Fruit fly (Drosophila melanogaster) whole organism, embryonic: ENCODE results near the gene Ythdf.

Experiments used
- CG10147 ChIP-seq: fragments of 200-800 bp; sonication (Bioruptor generic); optimal IDR thresholded peaks from 2 replicates; lab custom pipeline; 2019; ENCODE audit warnings: missing biosample characterization, mild to moderate bottlenecking, missing genetic modification characterization, moderate library complexity
- CG11695 ChIP-seq: fragments of 200-800 bp; sonication (Bioruptor generic); IDR thresholded peaks from 3 replicates; pipeline ENCODE4 v1.3.6; 2022; ENCODE audit warnings: missing biosample characterization, missing genetic modification characterization
- CG12219 ChIP-seq: fragments of 200-800 bp; sonication (Bioruptor generic); optimal IDR thresholded peaks from 3 replicates; lab custom pipeline; 2018; ENCODE audit warnings: missing biosample characterization, mild to moderate bottlenecking, missing genetic modification characterization
- CG12942 ChIP-seq: fragments of 200-800 bp; sonication (Bioruptor generic); optimal IDR thresholded peaks from 3 replicates; lab custom pipeline; 2016; ENCODE audit warnings: missing biosample characterization, missing genetic modification characterization
- CG13894 ChIP-seq: fragments of 200-800 bp; sonication (Bioruptor generic); optimal IDR thresholded peaks from 3 replicates; lab custom pipeline; 2018; ENCODE audit warnings: missing biosample characterization, mild to moderate bottlenecking, missing genetic modification characterization, moderate library complexity
- CG14014 ChIP-seq: fragments of 200-800 bp; sonication (Bioruptor generic); IDR thresholded peaks from 2 replicates; pipeline ENCODE4 v1.3.6; 2022; ENCODE audit warnings: missing biosample characterization, missing genetic modification characterization
- CG14965 ChIP-seq: fragments of 200-800 bp; sonication (Bioruptor generic); optimal IDR thresholded peaks from 2 replicates; lab custom pipeline; 2016; ENCODE audit warnings: missing biosample characterization, missing genetic modification characterization, borderline replicate concordance
- CG15269 ChIP-seq: fragments of 200-800 bp; sonication (Bioruptor generic); optimal IDR thresholded peaks from 2 replicates; lab custom pipeline; 2018; ENCODE audit warnings: missing biosample characterization, mild to moderate bottlenecking, missing genetic modification characterization, moderate library complexity
- CG16813 ChIP-seq: fragments of 200-800 bp; sonication (Bioruptor generic); IDR thresholded peaks from 3 replicates; pipeline ENCODE4 v1.3.6; 2022; ENCODE audit warnings: missing biosample characterization, missing genetic modification characterization; ENCODE audit not compliant: partially characterized antibody
- CG31365 ChIP-seq: fragments of 200-800 bp; sonication (Bioruptor generic); optimal IDR thresholded peaks from 2 replicates; lab custom pipeline; 2018; ENCODE audit warnings: missing biosample characterization, mild to moderate bottlenecking, missing genetic modification characterization
- CG3726 ChIP-seq: fragments of 200-800 bp; sonication (Bioruptor generic); IDR thresholded peaks from 3 replicates; pipeline ENCODE4, ENCODE4 v1.3.6; 2022; ENCODE audit warnings: missing biosample characterization, missing genetic modification characterization
- CG3847 ChIP-seq: fragments of 200-800 bp; sonication (Bioruptor generic); IDR thresholded peaks from 2 replicates; pipeline ENCODE4 v1.3.6; 2022; ENCODE audit warnings: missing biosample characterization, missing genetic modification characterization
- CG4707 ChIP-seq: fragments of 200-800 bp; sonication (Bioruptor generic); optimal IDR thresholded peaks from 2 replicates; lab custom pipeline; 2018; ENCODE audit warnings: missing biosample characterization, mild to moderate bottlenecking, missing genetic modification characterization, moderate library complexity
- CG5245 ChIP-seq: fragments of 200-800 bp; sonication (Bioruptor generic); optimal IDR thresholded peaks from 3 replicates; lab custom pipeline; 2016; ENCODE audit warnings: missing biosample characterization, missing genetic modification characterization
- CG6272 ChIP-seq: fragments of 200-800 bp; sonication (Bioruptor generic); IDR thresholded peaks from 2 replicates; pipeline ENCODE4 v1.3.6; 2022; ENCODE audit warnings: missing biosample characterization, missing genetic modification characterization
- CG6813 ChIP-seq: fragments of 200-800 bp; sonication (Bioruptor generic); optimal IDR thresholded peaks from 2 replicates; lab custom pipeline; 2017; ENCODE audit warnings: missing biosample characterization, missing genetic modification characterization, mild to moderate bottlenecking, moderate library complexity, missing genetic modification reagents
- CG9609 ChIP-seq: fragments of 200-800 bp; sonication (Bioruptor generic); optimal IDR thresholded peaks from 3 replicates; lab custom pipeline; 2016; ENCODE audit warnings: missing biosample characterization, missing genetic modification characterization
- CG9876 ChIP-seq: fragments of 200-800 bp; sonication (Bioruptor generic); optimal IDR thresholded peaks from 2 replicates; lab custom pipeline; 2016; ENCODE audit warnings: missing biosample characterization, missing genetic modification characterization
- Dll ChIP-seq: fragments of 200-800 bp; sonication (Bioruptor generic); IDR thresholded peaks from 4 replicates; pipeline ENCODE4 v1.3.6; 2022; ENCODE audit warnings: missing biosample characterization, missing genetic modification characterization; ENCODE audit not compliant: partially characterized antibody
- Ets97D ChIP-seq: fragments of 200-800 bp; sonication (Bioruptor generic); optimal IDR thresholded peaks from 3 replicates; lab custom pipeline; 2016; ENCODE audit warnings: missing biosample characterization, missing genetic modification characterization
- GATAe ChIP-seq: fragments of 200-800 bp; sonication (Bioruptor generic); conservative IDR thresholded peaks from 2 replicates; pipeline ENCODE4 v1.3.6; 2022; ENCODE audit warnings: missing biosample characterization, missing genetic modification characterization
- HLH54F ChIP-seq: fragments of 200-800 bp; sonication (Bioruptor generic); optimal IDR thresholded peaks from 3 replicates; lab custom pipeline; 2016; ENCODE audit warnings: missing biosample characterization, missing genetic modification characterization
- Hmr ChIP-seq: fragments of 200-800 bp; sonication (Bioruptor generic); optimal IDR thresholded peaks from 3 replicates; lab custom pipeline; 2017; ENCODE audit warnings: mild to moderate bottlenecking, missing biosample characterization, missing genetic modification reagents, missing genetic modification characterization
- Hmx ChIP-seq: fragments of 200-800 bp; sonication (Bioruptor generic); optimal IDR thresholded peaks from 2 replicates; lab custom pipeline; 2016; ENCODE audit warnings: missing biosample characterization, missing genetic modification characterization
- Lim3 ChIP-seq: fragments of 200-800 bp; sonication (Bioruptor generic); IDR thresholded peaks from 2 replicates; pipeline ENCODE4 v1.3.6; 2022; ENCODE audit warnings: missing biosample characterization, missing genetic modification characterization
- Meics ChIP-seq: fragments of 200-800 bp; sonication (Bioruptor generic); optimal IDR thresholded peaks from 2 replicates; lab custom pipeline; 2017; ENCODE audit warnings: missing biosample characterization, mild to moderate bottlenecking, missing genetic modification characterization
- Optix ChIP-seq: fragments of 200-800 bp; sonication (Bioruptor generic); IDR thresholded peaks from 3 replicates; pipeline ENCODE4 v1.3.6; 2022; ENCODE audit warnings: missing biosample characterization, missing genetic modification characterization
- Sox100B ChIP-seq: fragments of 200-800 bp; sonication (Bioruptor generic); optimal IDR thresholded peaks from 3 replicates; lab custom pipeline; 2018; ENCODE audit warnings: missing biosample characterization, mild to moderate bottlenecking, missing genetic modification characterization
- Trl ChIP-seq, 3 experiments: fragments of >200 bp in 2 of 3; fragments of 200-800 bp in 1 of 3; sonication (Bioruptor generic) in 1 of 3; optimal IDR thresholded peaks; 2 replicates in 1 of 3; 3 replicates in 2 of 3; lab custom pipeline; 2016 to 2017; ENCODE audit warnings: missing biosample characterization in 1 of 3, missing genetic modification characterization in 1 of 3
- ap ChIP-seq: fragments of 200-800 bp; sonication (Bioruptor generic); IDR thresholded peaks from 2 replicates; pipeline ENCODE4 v1.3.6; 2022; ENCODE audit warnings: missing biosample characterization, missing genetic modification characterization
- crol ChIP-seq: fragments of 200-800 bp; sonication (Bioruptor generic); IDR thresholded peaks from 2 replicates; pipeline ENCODE4 v1.3.6; 2022; ENCODE audit warnings: missing biosample characterization, missing genetic modification characterization
- dm ChIP-seq: fragments of 200-800 bp; sonication (Bioruptor generic); optimal IDR thresholded peaks from 3 replicates; lab custom pipeline; 2016; ENCODE audit warnings: missing biosample characterization, missing genetic modification characterization
- dpn ChIP-seq, 2 experiments: fragments of 200-800 bp; sonication (Bioruptor generic); optimal IDR thresholded peaks; 3 replicates each; lab custom pipeline; 2016; ENCODE audit warnings: missing biosample characterization in 2 of 2, missing genetic modification characterization in 2 of 2
- ewg ChIP-seq: fragments of 200-800 bp; sonication (Bioruptor generic); optimal IDR thresholded peaks from 3 replicates; lab custom pipeline; 2017; ENCODE audit warnings: mild to moderate bottlenecking, missing biosample characterization, missing genetic modification reagents, missing genetic modification characterization
- gce ChIP-seq: fragments of 200-800 bp; sonication (Bioruptor generic); IDR thresholded peaks from 3 replicates; pipeline ENCODE4 v1.3.6; 2022; ENCODE audit warnings: missing biosample characterization, missing genetic modification characterization
- grau ChIP-seq: fragments of 200-800 bp; optimal IDR thresholded peaks from 3 replicates; lab custom pipeline; 2019; ENCODE audit warnings: missing biosample characterization, mild to moderate bottlenecking, missing genetic modification characterization, moderate library complexity
- gsb-n ChIP-seq: fragments of 200-800 bp; sonication (Bioruptor generic); optimal IDR thresholded peaks from 3 replicates; lab custom pipeline; 2018; ENCODE audit warnings: missing biosample characterization, mild to moderate bottlenecking, missing genetic modification characterization
- her ChIP-seq: fragments of 200-800 bp; sonication (Bioruptor generic); optimal IDR thresholded peaks from 2 replicates; lab custom pipeline; 2016; ENCODE audit warnings: missing biosample characterization, missing genetic modification characterization
- inv ChIP-seq: fragments of 200-800 bp; sonication (Bioruptor generic); IDR thresholded peaks from 2 replicates; pipeline ENCODE4 v1.3.6; 2022; ENCODE audit warnings: missing biosample characterization, missing genetic modification characterization; ENCODE audit not compliant: partially characterized antibody
- mld ChIP-seq: fragments of 200-800 bp; sonication (Bioruptor generic); IDR thresholded peaks from 3 replicates; pipeline ENCODE4 v1.3.6; 2022; ENCODE audit warnings: missing biosample characterization, missing genetic modification characterization; ENCODE audit not compliant: partially characterized antibody
- pfk ChIP-seq: fragments of 200-800 bp; sonication (Bioruptor generic); optimal IDR thresholded peaks from 2 replicates; lab custom pipeline; 2018; ENCODE audit warnings: missing biosample characterization, mild to moderate bottlenecking, missing genetic modification characterization, moderate library complexity
- pnt ChIP-seq: fragments of 200-800 bp; sonication (Bioruptor generic); optimal IDR thresholded peaks from 3 replicates; lab custom pipeline; 2016; ENCODE audit warnings: missing biosample characterization, missing genetic modification characterization
- prd ChIP-seq, 3 experiments: fragments of >200 bp in 2 of 3; fragments of 200-800 bp in 1 of 3; sonication (Bioruptor generic) in 1 of 3; optimal IDR thresholded peaks in 2 of 3; IDR thresholded peaks in 1 of 3; 2 replicates in 2 of 3; 3 replicates in 1 of 3; pipeline versions ENCODE4 v1.3.6 to Lab custom; 2017 to 2022; ENCODE audit warnings: missing biosample characterization in 1 of 3, missing genetic modification characterization in 1 of 3
- pzg ChIP-seq: fragments of 200-800 bp; sonication (Bioruptor generic); optimal IDR thresholded peaks from 3 replicates; lab custom pipeline; 2018; ENCODE audit warnings: missing biosample characterization, mild to moderate bottlenecking, missing genetic modification characterization, moderate library complexity
- run ChIP-seq: fragments of 200-800 bp; sonication (Bioruptor generic); optimal IDR thresholded peaks from 3 replicates; lab custom pipeline; 2018; ENCODE audit warnings: missing biosample characterization, mild to moderate bottlenecking, missing genetic modification characterization
- sug ChIP-seq: fragments of 200-800 bp; optimal IDR thresholded peaks from 2 replicates; lab custom pipeline; 2019; ENCODE audit warnings: missing biosample characterization, mild to moderate bottlenecking, missing genetic modification characterization, moderate library complexity
- twi ChIP-seq: fragments of 200-800 bp; optimal IDR thresholded peaks from 2 replicates; lab custom pipeline; 2019; ENCODE audit warnings: missing biosample characterization, mild to moderate bottlenecking, missing genetic modification characterization, moderate library complexity
- tx ChIP-seq: fragments of 200-800 bp; sonication (Bioruptor generic); optimal IDR thresholded peaks from 2 replicates; lab custom pipeline; 2016; ENCODE audit warnings: missing biosample characterization, missing genetic modification characterization
- usp ChIP-seq: fragments of >200 bp; optimal IDR thresholded peaks from 2 replicates; lab custom pipeline; 2017; ENCODE audit warnings: missing biosample characterization, missing genetic modification characterization
- wor ChIP-seq: fragments of 200-800 bp; sonication (Bioruptor generic); IDR thresholded peaks from 2 replicates; pipeline ENCODE4 v1.3.6; 2022; ENCODE audit warnings: missing biosample characterization, missing genetic modification characterization

The Ythdf gene

dm6 chr3R:25069569-25069968 lies 30.5 kb upstream of the Ythdf start, which contains the start of the genes Stt3B and CG11839:
Gene Stt3B, minus strand, starts transcription at chr3R:25069637.
Gene CG11839, plus strand, starts transcription at chr3R:25069927.
- TF ChIP-seq CG11695 (no peak), CG6813 (GFP tag; lab: Kevin White, UChicago) (no peak), GATAe (GFP tag; lab: Robert Waterston, UW) (no peak), tx (peak; percentile 78), Meics (GFP tag; lab: Kevin White, UChicago) (no peak), pfk (GFP tag; lab: Kevin White, UChicago) (peak; percentile 76), mld (GFP tag; lab: Robert Waterston, UW) (peak; percentile 58; the same call in 1 of the 3 replicates), CG6272 (GFP tag; lab: Robert Waterston, UW) (no peak), CG10147 (GFP tag; lab: Kevin White, UChicago) (no peak), dm (GFP tag; lab: Kevin White, UChicago) (peak; percentile 58), HLH54F (peak; percentile 79), CG31365 (tag; lab: Kevin White, UChicago) (no peak), twi (tag; lab: Kevin White, UChicago) (peak; percentile 57), Hmx (GFP tag; lab: Kevin White, UChicago) (peak; percentile 6), CG14014 (peak; percentile 65), Sox100B (peak; percentile 49), CG16813 (GFP tag; lab: Robert Waterston, UW) (peak; percentile 95), Dll (GFP tag; lab: Robert Waterston, UW) (peak; percentile 97), usp (GFP tag; lab: Kevin White, UChicago) (no peak), CG4707 (GFP tag; lab: Kevin White, UChicago) (no peak), CG12942 (GFP tag; lab: Kevin White, UChicago) (peak; percentile 75), pnt (GFP tag; lab: Kevin White, UChicago) (peak; percentile 77), CG5245 (GFP tag; lab: Kevin White, UChicago) (peak; percentile 42), Lim3 (GFP tag; lab: Robert Waterston, UW) (no peak), CG9876 (peak; percentile 71), gce (GFP tag; lab: Robert Waterston, UW) (no peak), grau (peak; percentile 73), her (GFP tag; lab: Kevin White, UChicago) (peak; percentile 62), Trl (optimal IDR thresholded peaks at IDR 0.05; lab: Kevin White, UChicago) (no peak), Trl (GFP tag; optimal IDR thresholded peaks at IDR 0.05; lab: Kevin White, UChicago) (peak; percentile 84), Ets97D (GFP tag; lab: Kevin White, UChicago) (peak; percentile 90), Optix (GFP tag; lab: Robert Waterston, UW) (peak; percentile 40; the same call in 1 of the 3 replicates), CG14965 (GFP tag; lab: Kevin White, UChicago) (no peak), crol (GFP tag; lab: Robert Waterston, UW) (no peak), CG13894 (no peak), ewg (GFP tag; lab: Kevin White, UChicago) (no peak), CG12219 (GFP tag; lab: Kevin White, UChicago) (no peak), prd (optimal IDR thresholded peaks at IDR 0.05; lab: Kevin White, UChicago) (no peak), prd (GFP tag; IDR thresholded peaks at IDR 0.05; lab: Robert Waterston, UW) (peak; percentile 79), pzg (GFP tag; lab: Kevin White, UChicago) (peak; percentile 85), CG3726 (GFP tag; lab: Robert Waterston, UW) (no peak), wor (GFP tag; lab: Robert Waterston, UW) (no peak), CG3847 (GFP tag; lab: Robert Waterston, UW) (peak; percentile 91), gsb-n (tag; lab: Kevin White, UChicago) (no peak), CG9609 (GFP tag; lab: Kevin White, UChicago) (peak; percentile 74), run (no peak), inv (GFP tag; lab: Robert Waterston, UW) (peak; percentile 89), sug (peak; percentile 81), Hmr (GFP tag; lab: Kevin White, UChicago) (no peak), dpn (GFP tag; optimal IDR thresholded peaks at IDR 0.05; lab: Kevin White, UChicago) (peak; percentile 80 to 82), CG15269 (tag; lab: Kevin White, UChicago) (no peak), ap (GFP tag; lab: Robert Waterston, UW) (no peak)
